Fruit fly (Drosophila melanogaster): ENCODE measurements around the gene smo.
A peak's percentile ranks its signal among the peaks of the same experiment; 100 is the strongest.

The smo gene

DNA sequence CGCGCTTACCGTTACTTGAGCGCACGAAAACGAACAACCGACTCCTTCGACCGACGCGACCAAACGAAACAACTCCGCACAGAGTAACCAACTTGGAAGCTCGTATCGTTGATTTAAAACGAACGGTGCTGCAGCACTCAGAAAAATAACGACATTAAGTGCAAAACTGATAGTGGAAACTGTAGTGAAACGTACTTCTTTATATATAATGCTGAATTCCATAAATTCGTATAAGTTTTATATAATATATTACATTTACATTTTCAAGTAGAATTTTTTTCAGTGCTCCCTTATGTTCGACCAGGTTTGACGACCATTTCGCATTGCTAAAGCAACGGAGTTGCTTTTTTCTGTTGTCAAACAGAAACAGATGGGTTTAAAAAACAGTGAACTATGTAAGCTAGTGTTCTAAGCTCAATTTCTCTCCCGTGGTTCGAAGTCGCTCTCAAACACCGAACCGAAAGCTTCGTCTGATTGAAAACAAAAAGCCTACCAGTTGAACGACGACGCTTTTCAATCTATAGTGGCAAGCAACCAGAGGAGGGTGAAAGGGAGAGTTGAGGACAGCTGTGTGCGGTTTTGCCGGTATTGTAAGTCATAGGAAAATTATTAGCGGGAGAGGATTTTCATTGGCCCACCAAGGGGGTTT, 9.8 kb upstream of the smo start, which contains the start of gene CG17075:
CG17075 (minus strand) TSS at position 65 of the 649 bp plus-strand sequence.
- TF ChIP-seq Pif1B (GFP tag; optimal IDR thresholded peaks at IDR 0.05) = no peak
- peak; percentile 62 for TF ChIP-seq gl (tag; optimal IDR thresholded peaks at IDR 0.05)
- TF ChIP-seq CG9948 (tag; optimal IDR thresholded peaks at IDR 0.05) = peak; percentile 80
- TF ChIP-seq CG17806 (tag; optimal IDR thresholded peaks at IDR 0.05) = peak; percentile 82
- peak; percentile 78 for TF ChIP-seq CG34367 (tag; optimal IDR thresholded peaks at IDR 0.05)
- TF ChIP-seq CG12605 (GFP tag; IDR thresholded peaks at IDR 0.05) = peak; percentile 93
- peak; percentile 85 for TF ChIP-seq CG8159 (tag; optimal IDR thresholded peaks at IDR 0.05)
- peak; percentile 89 for TF ChIP-seq rn (GFP tag; IDR thresholded peaks at IDR 0.05)
- TF ChIP-seq CG4496 (GFP tag; IDR thresholded peaks at IDR 0.05) = peak; percentile 96
- TF ChIP-seq CG13204 (GFP tag; optimal IDR thresholded peaks at IDR 0.05) = no peak
- no peak for TF ChIP-seq EcR (GFP tag; optimal IDR thresholded peaks at IDR 0.05)
- peak; percentile 87 for TF ChIP-seq CG15710 (tag; optimal IDR thresholded peaks at IDR 0.05)
- TF ChIP-seq CG14655 (GFP tag; optimal IDR thresholded peaks at IDR 0.05) = no peak
- peak; percentile 83 for TF ChIP-seq CG8301 (tag; optimal IDR thresholded peaks at IDR 0.05)
- peak; percentile 94 for TF ChIP-seq CG32121 (GFP tag; IDR thresholded peaks at IDR 0.05)
- no peak for TF ChIP-seq Pif1A (GFP tag; optimal IDR thresholded peaks at IDR 0.05)
- peak; percentile 95 for TF ChIP-seq Ets98B (GFP tag; IDR thresholded peaks at IDR 0.05)
- TF ChIP-seq CG10348 (GFP tag; IDR thresholded peaks at IDR 0.05) = peak; percentile 86
- TF ChIP-seq fd96Ca (GFP tag; IDR thresholded peaks at IDR 0.05) = peak; percentile 92
- TF ChIP-seq D1 (tag; optimal IDR thresholded peaks at IDR 0.05) = no peak
- peak; percentile 73 for TF ChIP-seq Snoo (tag; optimal IDR thresholded peaks at IDR 0.05)

- no peak for TF ChIP-seq CG9948 (tag; optimal IDR thresholded peaks at IDR 0.05)
- TF ChIP-seq D1 (tag; optimal IDR thresholded peaks at IDR 0.05) = no peak
- TF ChIP-seq CG17806 (tag; optimal IDR thresholded peaks at IDR 0.05) = no peak
- no peak for TF ChIP-seq CG14655 (GFP tag; optimal IDR thresholded peaks at IDR 0.05)
- no peak for TF ChIP-seq CG4496 (GFP tag; IDR thresholded peaks at IDR 0.05)
- no peak for TF ChIP-seq CG10348 (GFP tag; IDR thresholded peaks at IDR 0.05)
- no peak for TF ChIP-seq Pif1B (GFP tag; optimal IDR thresholded peaks at IDR 0.05)
- no peak for TF ChIP-seq rn (GFP tag; IDR thresholded peaks at IDR 0.05)
- TF ChIP-seq CG13204 (GFP tag; optimal IDR thresholded peaks at IDR 0.05) = no peak
- no peak for TF ChIP-seq Snoo (tag; optimal IDR thresholded peaks at IDR 0.05)
- no peak for TF ChIP-seq gl (tag; optimal IDR thresholded peaks at IDR 0.05)
- no peak for TF ChIP-seq CG34367 (tag; optimal IDR thresholded peaks at IDR 0.05)
- no peak for TF ChIP-seq EcR (GFP tag; optimal IDR thresholded peaks at IDR 0.05)
- no peak for TF ChIP-seq fd96Ca (GFP tag; IDR thresholded peaks at IDR 0.05)
- no peak for TF ChIP-seq CG8301 (tag; optimal IDR thresholded peaks at IDR 0.05)
- TF ChIP-seq Pif1A (GFP tag; optimal IDR thresholded peaks at IDR 0.05) = no peak
- no peak for TF ChIP-seq CG8159 (tag; optimal IDR thresholded peaks at IDR 0.05)
- no peak for TF ChIP-seq Ets98B (GFP tag; IDR thresholded peaks at IDR 0.05)
- TF ChIP-seq CG15710 (tag; optimal IDR thresholded peaks at IDR 0.05) = no peak
Observed at dm6 chr2L:268788-269187, 8.6 kb upstream of the smo start, which contains the start of gene CG3345. CG3345 (plus strand) TSS chr2L:269088.

- TF ChIP-seq Snoo (tag; optimal IDR thresholded peaks at IDR 0.05) (no peak), CG8301 (tag; optimal IDR thresholded peaks at IDR 0.05) (no peak), CG34367 (tag; optimal IDR thresholded peaks at IDR 0.05) (no peak), Pif1A (GFP tag; optimal IDR thresholded peaks at IDR 0.05) (no peak), CG4496 (GFP tag; IDR thresholded peaks at IDR 0.05) (no peak), CG17806 (tag; optimal IDR thresholded peaks at IDR 0.05) (no peak), CG10348 (GFP tag; IDR thresholded peaks at IDR 0.05) (no peak), fd96Ca (GFP tag; IDR thresholded peaks at IDR 0.05) (no peak), CG9948 (tag; optimal IDR thresholded peaks at IDR 0.05) (no peak), CG14655 (GFP tag; optimal IDR thresholded peaks at IDR 0.05) (no peak), CG15710 (tag; optimal IDR thresholded peaks at IDR 0.05) (no peak), EcR (GFP tag; optimal IDR thresholded peaks at IDR 0.05) (no peak), gl (tag; optimal IDR thresholded peaks at IDR 0.05) (no peak), Ets98B (GFP tag; IDR thresholded peaks at IDR 0.05) (no peak)
Observed at dm6 chr2L:271553-271952, 5.8 kb upstream of the smo start, which contains the start of gene Dus1. Dus1 (minus strand) TSS chr2L:271744.

DNA sequence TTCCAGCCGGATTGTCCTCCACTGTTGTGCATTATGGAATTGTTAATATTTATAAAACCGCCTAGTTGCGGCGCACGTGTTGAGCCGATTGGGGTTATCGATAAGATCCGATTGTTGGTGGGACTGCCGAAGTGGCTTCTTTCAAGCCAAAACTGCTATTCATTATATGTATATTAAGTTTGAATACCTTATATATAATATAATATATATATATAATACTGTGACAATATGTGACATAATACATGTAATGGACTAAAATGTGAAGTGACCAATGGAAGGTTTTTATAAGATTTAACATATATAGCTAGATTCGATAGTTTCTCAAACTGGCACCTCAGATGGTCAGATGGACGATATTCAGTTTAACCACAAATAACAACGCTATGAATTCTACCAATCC, 3.8 kb upstream of the smo start, which contains the start of the genes mbm and CG11555:
mbm (minus strand) TSS at position 113 of the 400 bp plus-strand sequence.
CG11555 (plus strand) TSS at position 234 of the 400 bp plus-strand sequence.
- TF ChIP-seq CG15710 (tag; optimal IDR thresholded peaks at IDR 0.05) (peak; percentile 27), CG9948 (tag; optimal IDR thresholded peaks at IDR 0.05) (no peak)

- TF ChIP-seq CG34367 (tag; optimal IDR thresholded peaks at IDR 0.05) (no peak), CG9948 (tag; optimal IDR thresholded peaks at IDR 0.05) (no peak), CG8301 (tag; optimal IDR thresholded peaks at IDR 0.05) (no peak), Pif1A (GFP tag; optimal IDR thresholded peaks at IDR 0.05) (no peak), EcR (GFP tag; optimal IDR thresholded peaks at IDR 0.05) (no peak)
Observed at dm6 chr2L:278134-278533, 752 bp downstream of the smo start, which contains the start of gene CG17078. CG17078 (minus strand) TSS chr2L:278234.

- TF ChIP-seq CG34367 (tag; optimal IDR thresholded peaks at IDR 0.05) = peak; percentile 18
- TF ChIP-seq CG10348 (GFP tag; IDR thresholded peaks at IDR 0.05) = no peak
- peak; percentile 18 for TF ChIP-seq Snoo (tag; optimal IDR thresholded peaks at IDR 0.05)
- no peak for TF ChIP-seq CG12605 (GFP tag; IDR thresholded peaks at IDR 0.05)
- TF ChIP-seq gl (tag; optimal IDR thresholded peaks at IDR 0.05) = peak; percentile 48
- TF ChIP-seq Ets98B (GFP tag; IDR thresholded peaks at IDR 0.05) = peak; percentile 43; the same call in 1 of the 2 replicates
- TF ChIP-seq CG17806 (tag; optimal IDR thresholded peaks at IDR 0.05) = peak; percentile 10
- TF ChIP-seq CG15710 (tag; optimal IDR thresholded peaks at IDR 0.05) = peak; percentile 20
- TF ChIP-seq CG32121 (GFP tag; IDR thresholded peaks at IDR 0.05) = 0 out of 2 replicates have a peak, but pooled peaks have one; percentile 31
- peak; percentile 59; the same call in 1 of the 3 replicates for TF ChIP-seq fd96Ca (GFP tag; IDR thresholded peaks at IDR 0.05)
- no peak for TF ChIP-seq Pif1A (GFP tag; optimal IDR thresholded peaks at IDR 0.05)
- peak; percentile 89 for TF ChIP-seq EcR (GFP tag; optimal IDR thresholded peaks at IDR 0.05)
- TF ChIP-seq CG4496 (GFP tag; IDR thresholded peaks at IDR 0.05) = peak; percentile 66
Observed at dm6 chr2L:283071-283482, 5.7 kb downstream of the smo start, which contains the start of gene CG11601. CG11601 (minus strand) TSS chr2L:283269.
